Worm (Caenorhabditis elegans): ENCODE data around the gene F26F2.3.

DNA sequence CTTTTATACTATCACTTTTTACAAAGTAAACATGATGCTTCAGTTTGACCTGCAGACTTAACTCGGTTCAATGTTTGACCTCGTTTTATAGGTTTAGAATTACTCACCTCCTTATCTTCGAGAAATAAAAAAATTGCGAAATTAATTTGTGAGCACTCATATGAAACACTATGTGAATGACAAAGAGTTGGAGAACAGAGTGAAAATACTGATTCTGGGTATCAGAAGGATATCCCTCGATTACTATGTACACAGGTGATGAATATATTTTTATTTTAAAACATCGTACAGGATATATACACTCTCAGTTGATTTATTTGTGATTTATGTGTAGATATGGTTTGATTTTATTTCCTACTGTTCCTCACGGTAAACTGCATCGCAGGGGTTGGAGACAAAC is 10.1 kb downstream of the F26F2.3 start, which contains the start of gene Y38H6C.23:
- no peak for TF ChIP-seq hlh-1 (tag; optimal IDR thresholded peaks at IDR 0.05)
- no peak for TF ChIP-seq snpc-4 (tag; optimal IDR thresholded peaks at IDR 0.05)
- no peak for TF ChIP-seq nhr-76 (tag; optimal IDR thresholded peaks at IDR 0.05)
- TF ChIP-seq nhr-28 (tag; optimal IDR thresholded peaks at IDR 0.05) = no peak

Data from whole organism, mixed stage, embryonic.